Worm (Caenorhabditis elegans): ENCODE results near the gene flp-23.

- TF ChIP-seq mdl-1 (tag; optimal IDR thresholded peaks at IDR 0.05) (no peak), nhr-11 (tag; optimal IDR thresholded peaks at IDR 0.05) (no peak), snpc-4 (tag; optimal IDR thresholded peaks at IDR 0.05) (no peak), nhr-77 (tag; optimal IDR thresholded peaks at IDR 0.05) (no peak), ama-1 (optimal IDR thresholded peaks at IDR 0.05) (no peak), mbf-1 (tag; optimal IDR thresholded peaks at IDR 0.05) (no peak), lin-39 (tag; optimal IDR thresholded peaks at IDR 0.05) (no peak)
Observed at ce11 chrIII:8628405-8628982, 22.1 kb upstream of the flp-23 start, which contains the start of the genes polk-1 and gpr-1.

Measured in whole organism, L2 larva.